Worm (Caenorhabditis elegans) whole organism, midembryonic: ENCODE data around the gene F57C12.6.
A peak's percentile ranks its signal among the peaks of the same experiment; 100 is the strongest.

ENCODE experiments used
- T22C8.4 ChIP-seq: fragments of 200-800 bp; sonication (Bioruptor generic); IDR thresholded peaks from 2 replicates; pipeline ENCODE4 v1.3.6; 2022; ENCODE audit warnings: missing genetic modification characterization, missing compliant biosample characterization
- cog-1 ChIP-seq: sonication (generic microtip); optimal IDR thresholded peaks from 2 replicates; lab custom pipeline; 2016; ENCODE audit warnings: missing genetic modification characterization, missing compliant biosample characterization
- flt-1 ChIP-seq: fragments of 200-800 bp; sonication (Bioruptor generic); IDR thresholded peaks from 2 replicates; pipeline ENCODE4 v1.3.6; 2022; ENCODE audit warnings: missing genetic modification characterization, missing compliant biosample characterization
- klf-2 ChIP-seq: fragments of 200-800 bp; sonication (Bioruptor generic); conservative IDR thresholded peaks from 2 replicates; pipeline ENCODE4 v1.3.6; 2022; ENCODE audit warnings: missing genetic modification reagents, missing genetic modification characterization, missing compliant biosample characterization
- med-1 ChIP-seq: sonication (generic microtip); optimal IDR thresholded peaks from 2 replicates; lab custom pipeline; 2017; ENCODE audit warnings: missing genetic modification characterization, mild to moderate bottlenecking, missing compliant biosample characterization, antibody characterized with exemption, missing genetic modification reagents; ENCODE audit not compliant: insufficient read depth
- ref-1 ChIP-seq: fragments of 200-800 bp; sonication (Bioruptor generic); conservative IDR thresholded peaks from 2 replicates; pipeline ENCODE4 v1.3.6; 2022; ENCODE audit warnings: missing genetic modification reagents, missing genetic modification characterization, missing compliant biosample characterization
- tab-1 ChIP-seq: fragments of 200-800 bp; sonication (Bioruptor generic); IDR thresholded peaks from 2 replicates; pipeline ENCODE4 v1.3.6; 2022; ENCODE audit warnings: missing genetic modification characterization, missing compliant biosample characterization
- ztf-23 ChIP-seq: fragments of 200-800 bp; sonication (Bioruptor generic); IDR thresholded peaks from 2 replicates; pipeline ENCODE4 v1.3.6; 2022; ENCODE audit warnings: missing genetic modification reagents, missing genetic modification characterization, missing compliant biosample characterization
- ztf-29 ChIP-seq: fragments of 200-800 bp; sonication (Bioruptor generic); IDR thresholded peaks from 2 replicates; pipeline ENCODE4 v1.3.6; 2022; ENCODE audit warnings: missing genetic modification reagents, missing genetic modification characterization, missing compliant biosample characterization

F57C12.6 gene

ce11 chrX:553875-554274 is at the start of gene F57C12.6:
Gene F57C12.6, minus strand, starts transcription at chrX:553975.
- no peak for TF ChIP-seq ztf-29 (GFP tag; lab: Robert Waterston, UW)
- TF ChIP-seq tab-1 (GFP tag; lab: Robert Waterston, UW) = no peak
- no peak for TF ChIP-seq cog-1
- no peak for TF ChIP-seq flt-1 (GFP tag; lab: Robert Waterston, UW)
- no peak for TF ChIP-seq med-1 (GFP tag; lab: Kevin White, UChicago)
- no peak for TF ChIP-seq klf-2
- no peak for TF ChIP-seq T22C8.4 (GFP tag; lab: Robert Waterston, UW)

DNA sequence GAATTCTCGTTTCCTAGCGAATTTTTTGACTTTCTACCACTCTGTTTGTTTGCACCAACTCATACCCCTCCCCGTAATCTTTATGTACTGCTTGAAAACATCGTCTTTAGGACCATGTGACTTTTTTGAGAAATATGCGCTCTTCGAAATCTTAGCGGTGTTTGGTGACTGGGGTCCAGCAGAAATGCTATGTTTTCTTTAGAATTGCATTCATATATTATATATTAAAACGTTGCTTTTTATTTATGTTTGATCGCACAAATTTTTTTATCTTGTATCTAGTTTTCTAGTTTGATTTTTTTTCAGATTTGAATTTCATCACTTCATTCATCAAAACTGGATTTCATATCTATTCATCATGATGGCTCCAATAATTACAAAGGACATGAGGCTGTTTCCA is 48.1 kb upstream of the F57C12.6 start, which contains the start of gene F13C5.1:
Gene F13C5.1 (plus strand): TSS at position 301 of the 400 bp plus-strand sequence.
- TF ChIP-seq ref-1 (GFP tag; lab: Robert Waterston, UW) = no peak
- TF ChIP-seq T22C8.4 (GFP tag; lab: Robert Waterston, UW) = no peak
- TF ChIP-seq flt-1 (GFP tag; lab: Robert Waterston, UW) = no peak
- TF ChIP-seq cog-1 = no peak
- TF ChIP-seq ztf-23 (GFP tag; lab: Robert Waterston, UW) = no peak
- no peak for TF ChIP-seq tab-1 (GFP tag; lab: Robert Waterston, UW)
- no peak for TF ChIP-seq klf-2
- TF ChIP-seq ztf-29 (GFP tag; lab: Robert Waterston, UW) = no peak
- no peak for TF ChIP-seq med-1 (GFP tag; lab: Kevin White, UChicago)

DNA sequence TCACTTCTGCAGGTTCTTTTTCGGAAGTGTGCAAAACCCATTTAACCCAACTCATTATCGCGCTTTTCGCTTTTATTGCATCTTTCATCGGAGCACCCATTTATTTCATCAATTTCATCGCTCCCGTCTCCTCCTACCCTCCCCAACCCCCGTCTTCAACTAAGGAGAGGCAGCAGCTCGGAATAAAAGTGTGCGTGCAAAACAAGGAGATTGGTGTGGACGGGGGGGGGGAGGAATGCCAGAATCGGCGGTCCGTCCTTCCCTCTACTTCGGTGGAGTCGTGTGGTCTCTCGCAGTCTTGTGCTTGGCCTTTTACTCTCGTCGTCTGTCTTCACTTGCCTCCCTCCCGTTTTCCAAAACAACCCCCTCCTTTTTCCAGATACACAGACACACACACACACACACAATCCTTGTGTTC is 47.6 kb upstream of the F57C12.6 start:
- 0 out of 2 replicates have a peak, but pooled peaks have one; percentile 69 for TF ChIP-seq tab-1 (GFP tag; lab: Robert Waterston, UW)
- no peak for TF ChIP-seq T22C8.4 (GFP tag; lab: Robert Waterston, UW)
- TF ChIP-seq flt-1 (GFP tag; lab: Robert Waterston, UW) = peak; percentile 73
- peak; percentile 58; the same call in 1 of the 2 replicates for TF ChIP-seq ztf-23 (GFP tag; lab: Robert Waterston, UW)

DNA sequence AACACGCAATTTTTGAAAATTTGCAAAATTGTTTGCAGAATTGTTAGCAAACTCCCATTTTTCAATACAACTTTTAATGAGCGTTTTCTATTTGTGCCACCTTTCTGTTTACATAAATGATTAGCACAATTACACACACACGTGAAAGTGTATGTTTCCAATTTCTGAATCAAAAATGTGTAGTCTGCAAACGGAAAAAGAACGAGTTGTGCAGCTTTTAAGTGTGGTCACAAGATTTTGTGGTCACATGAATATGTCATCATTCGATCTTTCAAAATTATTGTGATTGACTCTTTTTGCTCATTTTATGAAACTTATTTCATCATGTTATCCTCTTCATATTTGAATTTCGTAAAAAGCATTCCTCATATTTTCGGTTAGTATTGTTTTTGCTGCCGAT is 46.9 kb upstream of the F57C12.6 start:
- TF ChIP-seq ztf-29 (GFP tag; lab: Robert Waterston, UW) (no peak), tab-1 (GFP tag; lab: Robert Waterston, UW) (no peak), ztf-23 (GFP tag; lab: Robert Waterston, UW) (no peak)

DNA sequence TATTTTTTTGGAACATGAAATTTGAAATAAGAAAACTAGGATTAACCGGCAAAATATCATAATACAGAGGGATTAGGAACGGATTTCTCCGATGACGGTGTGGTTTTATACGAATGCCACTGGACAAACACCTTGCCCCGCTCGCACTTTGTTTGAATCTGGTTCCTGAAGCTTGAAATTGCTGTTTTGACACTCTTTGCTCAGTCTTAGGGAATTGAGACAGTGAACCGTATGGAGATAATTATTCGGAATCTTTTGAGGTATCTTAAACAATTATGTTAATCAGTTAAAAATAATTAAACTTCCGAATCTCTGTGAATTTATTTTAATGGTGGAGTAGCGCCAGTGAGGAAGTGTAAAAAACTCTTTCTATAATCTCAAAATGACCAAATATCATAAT is 45.7 kb upstream of the F57C12.6 start, which contains the start of gene F13C5.3:
Gene F13C5.3 (minus strand): TSS at position 101 of the 400 bp plus-strand sequence.
- TF ChIP-seq cog-1 (no peak), klf-2 (no peak), tab-1 (GFP tag; lab: Robert Waterston, UW) (no peak), T22C8.4 (GFP tag; lab: Robert Waterston, UW) (no peak), ztf-23 (GFP tag; lab: Robert Waterston, UW) (no peak), ref-1 (GFP tag; lab: Robert Waterston, UW) (no peak), flt-1 (GFP tag; lab: Robert Waterston, UW) (no peak), med-1 (GFP tag; lab: Kevin White, UChicago) (no peak), ztf-29 (GFP tag; lab: Robert Waterston, UW) (no peak)

DNA sequence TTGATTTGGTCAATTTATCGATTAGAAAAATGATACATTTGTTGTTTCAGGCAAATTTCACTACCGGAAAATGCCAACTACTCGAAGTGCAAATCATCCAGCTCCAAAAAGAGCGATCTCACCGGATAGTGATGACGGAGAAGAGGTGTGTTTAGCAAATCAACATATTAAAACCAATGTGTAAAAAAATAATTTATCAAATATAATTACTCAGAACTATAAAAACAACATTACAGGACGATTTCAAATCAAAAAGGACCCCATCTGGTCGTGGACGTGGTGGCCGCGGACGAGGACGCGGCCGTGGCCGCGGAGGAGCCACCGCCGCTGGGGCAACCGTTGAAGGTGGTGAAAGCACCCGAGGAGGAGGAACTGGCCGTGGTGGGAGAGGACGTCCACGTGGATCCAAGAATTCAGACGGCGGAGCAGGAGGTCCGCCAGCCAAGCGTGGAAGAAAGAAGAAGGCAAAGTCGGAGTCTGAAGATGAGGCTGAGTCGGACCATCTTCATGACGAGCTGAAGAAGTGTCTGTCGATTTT is 40.2 kb upstream of the F57C12.6 start, which contains the start of gene F13C5.2:
Gene F13C5.2 (plus strand): TSS at position 51 of the 538 bp plus-strand sequence.
- TF ChIP-seq ztf-29 (GFP tag; lab: Robert Waterston, UW) = no peak
- no peak for TF ChIP-seq ref-1 (GFP tag; lab: Robert Waterston, UW)
- TF ChIP-seq tab-1 (GFP tag; lab: Robert Waterston, UW) = peak; percentile 63; the same call in 1 of the 2 replicates
- no peak for TF ChIP-seq cog-1

ce11 chrX:593245-593733 is 39.5 kb upstream of the F57C12.6 start:
- TF ChIP-seq ztf-23 (GFP tag; lab: Robert Waterston, UW) (peak; percentile 26; the same call in 1 of the 2 replicates), klf-2 (no peak), flt-1 (GFP tag; lab: Robert Waterston, UW) (peak; percentile 73), cog-1 (peak; percentile 89)

- no peak for TF ChIP-seq ztf-29 (GFP tag; lab: Robert Waterston, UW)
- no peak for TF ChIP-seq cog-1
- TF ChIP-seq klf-2 = no peak
- no peak for TF ChIP-seq med-1 (GFP tag; lab: Kevin White, UChicago)
- no peak for TF ChIP-seq T22C8.4 (GFP tag; lab: Robert Waterston, UW)
- TF ChIP-seq tab-1 (GFP tag; lab: Robert Waterston, UW) = no peak
- no peak for TF ChIP-seq flt-1 (GFP tag; lab: Robert Waterston, UW)
- TF ChIP-seq ref-1 (GFP tag; lab: Robert Waterston, UW) = no peak
These were observed 37.3 kb upstream of the F57C12.6 start for ce11 chrX:591056-591455.

ce11 chrX:587798-588197 is 34.0 kb upstream of the F57C12.6 start, which contains the start of gene mrp-1:
Gene mrp-1, minus strand, starts transcription at chrX:587898.
- no peak for TF ChIP-seq klf-2
- TF ChIP-seq ref-1 (GFP tag; lab: Robert Waterston, UW) = no peak
- TF ChIP-seq ztf-23 (GFP tag; lab: Robert Waterston, UW) = no peak
- no peak for TF ChIP-seq ztf-29 (GFP tag; lab: Robert Waterston, UW)
- TF ChIP-seq cog-1 = no peak
- TF ChIP-seq T22C8.4 (GFP tag; lab: Robert Waterston, UW) = no peak
- no peak for TF ChIP-seq med-1 (GFP tag; lab: Kevin White, UChicago)
- TF ChIP-seq tab-1 (GFP tag; lab: Robert Waterston, UW) = no peak
- no peak for TF ChIP-seq flt-1 (GFP tag; lab: Robert Waterston, UW)

DNA sequence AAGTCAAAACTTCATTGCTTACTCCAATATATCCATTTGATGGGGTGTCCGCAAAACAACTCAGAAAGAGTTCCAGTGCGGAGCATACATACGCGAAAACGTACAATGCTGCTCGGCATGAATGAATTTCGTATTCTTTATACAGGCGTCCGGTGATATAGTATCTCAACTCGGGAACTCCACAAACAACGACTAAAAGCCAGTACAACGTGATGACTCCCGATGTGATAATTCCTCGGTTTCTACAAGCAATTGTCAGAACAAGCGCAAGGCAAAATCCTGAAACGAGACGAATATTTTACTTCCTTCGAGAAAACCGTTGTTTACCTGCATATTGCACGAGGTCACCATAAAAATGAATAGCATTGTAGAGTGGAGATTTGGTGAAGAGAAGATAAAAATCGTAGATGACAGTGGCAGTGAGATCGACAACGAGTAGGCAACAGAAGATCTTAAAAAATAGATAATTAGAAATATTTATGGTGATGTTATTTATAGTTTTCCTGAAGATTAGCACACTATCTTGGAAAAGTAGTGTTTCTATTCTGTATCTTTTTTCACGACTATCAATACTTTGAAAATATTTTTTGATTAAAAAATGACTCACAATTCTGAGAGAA is 31.9 kb upstream of the F57C12.6 start:
- TF ChIP-seq T22C8.4 (GFP tag; lab: Robert Waterston, UW) (no peak), flt-1 (GFP tag; lab: Robert Waterston, UW) (no peak), tab-1 (GFP tag; lab: Robert Waterston, UW) (no peak), ztf-23 (GFP tag; lab: Robert Waterston, UW) (no peak), cog-1 (no peak), klf-2 (no peak), med-1 (GFP tag; lab: Kevin White, UChicago) (no peak), ztf-29 (GFP tag; lab: Robert Waterston, UW) (no peak), ref-1 (GFP tag; lab: Robert Waterston, UW) (no peak)
